Worm (Caenorhabditis elegans) whole organism, L4 larva: Measurements from ENCODE around the gene F42A6.2.
"Not testable (repeated sequence)": the region's sequence is repeated elsewhere in the genome, so short reads cannot be mapped to it uniquely, and the experiment has no call there.

Experiments
- Y48G9A.11 ChIP-seq: fragments of 200-800 bp; sonication (Bioruptor generic); IDR thresholded peaks from 2 replicates; pipeline ENCODE4 v1.3.6; 2022; ENCODE audit warnings: missing genetic modification reagents, missing genetic modification characterization, missing compliant biosample characterization
- ceh-82 ChIP-seq: sonication (generic microtip); optimal IDR thresholded peaks from 2 replicates; lab custom pipeline; 2017; ENCODE audit warnings: missing biosample characterization, missing genetic modification characterization
- ces-1 ChIP-seq: fragments of 150-350 bp; sonication (generic microtip); optimal IDR thresholded peaks from 4 replicates; lab custom pipeline; 2014; ENCODE audit warnings: missing biosample characterization, missing genetic modification reagents, missing genetic modification characterization
- fkh-10 ChIP-seq: fragments of 150-350 bp; optimal IDR thresholded peaks from 2 replicates; lab custom pipeline; 2014; ENCODE audit warnings: missing biosample characterization, missing genetic modification reagents, missing genetic modification characterization
- nhr-11 ChIP-seq: fragments of 150-350 bp; optimal IDR thresholded peaks from 2 replicates; lab custom pipeline; 2014; ENCODE audit warnings: missing biosample characterization, missing genetic modification characterization
- unc-130 ChIP-seq: sonication (generic microtip); optimal IDR thresholded peaks from 2 replicates; lab custom pipeline; 2016; ENCODE audit warnings: missing genetic modification reagents, missing genetic modification characterization, missing compliant biosample characterization
- vab-7 ChIP-seq: fragments of 200-800 bp; sonication (Bioruptor generic); IDR thresholded peaks from 2 replicates; pipeline ENCODE4 v1.3.6; 2022; ENCODE audit warnings: missing genetic modification reagents, missing genetic modification characterization, missing compliant biosample characterization

DNA sequence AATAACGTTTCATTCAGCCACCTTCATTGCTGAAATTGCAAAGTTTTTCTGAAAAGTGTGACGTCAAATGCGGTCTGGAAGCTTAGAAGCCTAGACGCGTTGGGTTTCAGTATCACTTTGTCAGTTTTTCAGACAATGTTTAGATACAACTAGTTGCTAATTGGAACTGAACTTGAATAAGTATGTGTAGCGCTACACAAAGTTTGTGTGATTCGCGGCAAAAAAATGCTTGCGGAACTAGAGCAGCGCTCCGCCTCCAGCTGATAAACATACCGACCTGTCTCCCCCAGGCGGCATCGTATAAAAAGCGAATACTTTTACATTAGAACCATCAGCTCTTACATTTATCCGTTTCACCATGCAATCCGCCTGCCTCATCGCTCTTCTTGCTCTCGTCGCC is 39.2 kb upstream of the F42A6.2 start, which contains the start of gene W08E12.4:
- not testable (repeated sequence) for TF ChIP-seq fkh-10; Y48G9A.11; unc-130 (GFP tag; lab: Kevin White, UChicago); ces-1; ceh-82 (tag; lab: Kevin White, UChicago); vab-7; nhr-11 (tag; lab: Kevin White, UChicago)
